Worm (Caenorhabditis elegans) whole organism, early embryonic: Measurements from ENCODE around the gene F15B9.10.

Experiments
- B0310.2 ChIP-seq: sonication (generic microtip); optimal IDR thresholded peaks from 2 replicates; lab custom pipeline; 2016; ENCODE audit warnings: mild to moderate bottlenecking, missing genetic modification characterization, missing compliant biosample characterization
- F13C5.2 ChIP-seq: sonication (generic microtip); optimal IDR thresholded peaks from 2 replicates; lab custom pipeline; 2017; ENCODE audit warnings: mild to moderate bottlenecking, missing genetic modification characterization, inconsistent platforms, missing compliant biosample characterization
- aly-1 ChIP-seq: sonication (generic microtip); optimal IDR thresholded peaks from 2 replicates; lab custom pipeline; 2016; ENCODE audit warnings: missing genetic modification characterization, missing compliant biosample characterization
- ama-1 ChIP-seq: fragments of 150-350 bp; optimal IDR thresholded peaks from 2 replicates; lab custom pipeline; 2014
- ceh-13 ChIP-seq: fragments of 200-800 bp; sonication (Bioruptor generic); optimal IDR thresholded peaks from 2 replicates; lab custom pipeline; 2018; ENCODE audit warnings: mild to moderate bottlenecking, missing genetic modification characterization, missing compliant biosample characterization
- ceh-36 ChIP-seq: sonication (generic microtip); optimal IDR thresholded peaks from 2 replicates; lab custom pipeline; 2016; ENCODE audit warnings: missing genetic modification characterization, inconsistent platforms, missing compliant biosample characterization
- ets-7 ChIP-seq: sonication (generic microtip); optimal IDR thresholded peaks from 2 replicates; lab custom pipeline; 2016; ENCODE audit warnings: missing genotype, missing genetic modification characterization, missing compliant biosample characterization
- flt-1 ChIP-seq: fragments of 200-800 bp; sonication (Bioruptor generic); IDR thresholded peaks from 2 replicates; pipeline ENCODE4 v1.3.6; 2022; ENCODE audit warnings: missing genetic modification characterization, missing compliant biosample characterization
- hmbx-1 ChIP-seq: sonication (generic microtip); optimal IDR thresholded peaks from 2 replicates; lab custom pipeline; 2016; ENCODE audit warnings: mild to moderate bottlenecking, missing genetic modification characterization, missing compliant biosample characterization
- hmg-4 ChIP-seq: fragments of 200-800 bp; sonication (Bioruptor generic); optimal IDR thresholded peaks from 2 replicates; lab custom pipeline; 2018; ENCODE audit warnings: mild to moderate bottlenecking, missing genetic modification characterization, missing compliant biosample characterization
- hnd-1 ChIP-seq: sonication (generic microtip); optimal IDR thresholded peaks from 2 replicates; lab custom pipeline; 2016; ENCODE audit warnings: missing genetic modification characterization, missing compliant biosample characterization
- pes-1 ChIP-seq: fragments of 200-800 bp; sonication (Bioruptor generic); IDR thresholded peaks from 2 replicates; pipeline ENCODE4 v1.3.6; 2022; ENCODE audit warnings: missing genetic modification reagents, missing genetic modification characterization, missing compliant biosample characterization
- scrt-1 ChIP-seq: fragments of 200-800 bp; sonication (Bioruptor generic); IDR thresholded peaks from 2 replicates; pipeline ENCODE4 v1.3.6; 2022; ENCODE audit warnings: missing genetic modification characterization, missing compliant biosample characterization
- sea-1 ChIP-seq: fragments of 200-800 bp; sonication (Bioruptor generic); conservative IDR thresholded peaks from 2 replicates; pipeline ENCODE4 v1.3.6; 2022; ENCODE audit warnings: missing genetic modification characterization, missing compliant biosample characterization
- tbx-11 ChIP-seq: fragments of 200-800 bp; sonication (Bioruptor generic); IDR thresholded peaks from 2 replicates; pipeline ENCODE4 v1.3.6; 2022; ENCODE audit warnings: missing genetic modification characterization, missing compliant biosample characterization
- tbx-37 ChIP-seq: fragments of 200-800 bp; sonication (Bioruptor generic); conservative IDR thresholded peaks from 2 replicates; pipeline ENCODE4 v1.3.6; 2022; ENCODE audit warnings: missing genetic modification reagents, missing genetic modification characterization, missing compliant biosample characterization
- tra-4 ChIP-seq: sonication (generic microtip); optimal IDR thresholded peaks from 2 replicates; lab custom pipeline; 2017; ENCODE audit warnings: missing genetic modification characterization, missing compliant biosample characterization

F15B9.10 gene

ce11 chrV:13020638-13021037, 11.9 kb upstream of the F15B9.10 start:
- no peak for TF ChIP-seq ceh-36 (tag; lab: Kevin White, UChicago)

- no peak for TF ChIP-seq pes-1
- TF ChIP-seq hmbx-1 (tag; lab: Kevin White, UChicago): no peak
- TF ChIP-seq sea-1: no peak
- no peak for TF ChIP-seq scrt-1
- no peak for TF ChIP-seq ama-1 (lab: Kevin White, UChicago)
- TF ChIP-seq hnd-1 (tag; lab: Kevin White, UChicago): no peak
- no peak for TF ChIP-seq ceh-36 (tag; lab: Kevin White, UChicago)
- TF ChIP-seq ets-7 (tag; lab: Kevin White, UChicago): no peak
- TF ChIP-seq ceh-13: no peak
- TF ChIP-seq tbx-11: no peak
- TF ChIP-seq hmg-4 (GFP tag; lab: Kevin White, UChicago): no peak
- TF ChIP-seq B0310.2: no peak
Measured at ce11 chrV:13020014-13020413, 11.3 kb upstream of the F15B9.10 start.

- TF ChIP-seq ama-1 (lab: Kevin White, UChicago) (no peak), sea-1 (no peak), pes-1 (no peak), tbx-11 (no peak), ceh-13 (no peak), ceh-36 (tag; lab: Kevin White, UChicago) (no peak), scrt-1 (no peak), ets-7 (tag; lab: Kevin White, UChicago) (no peak), tra-4 (tag; lab: Kevin White, UChicago) (no peak), aly-1 (tag; lab: Kevin White, UChicago) (no peak), tbx-37 (GFP tag; lab: Robert Waterston, UW) (no peak), hmg-4 (GFP tag; lab: Kevin White, UChicago) (no peak), flt-1 (GFP tag; lab: Robert Waterston, UW) (no peak), hnd-1 (tag; lab: Kevin White, UChicago) (no peak)
Measured at ce11 chrV:13018761-13019160, 10.0 kb upstream of the F15B9.10 start, which contains the start of gene fmi-1. fmi-1 (plus strand) TSS chrV:13019061.

- TF ChIP-seq tbx-37 (GFP tag; lab: Robert Waterston, UW): no peak
- TF ChIP-seq aly-1 (tag; lab: Kevin White, UChicago): no peak
- no peak for TF ChIP-seq ceh-36 (tag; lab: Kevin White, UChicago)
- TF ChIP-seq ceh-13: no peak
- no peak for TF ChIP-seq tra-4 (tag; lab: Kevin White, UChicago)
Measured at ce11 chrV:13018233-13018632, 9.5 kb upstream of the F15B9.10 start.

- TF ChIP-seq ets-7 (tag; lab: Kevin White, UChicago) (no peak), hnd-1 (tag; lab: Kevin White, UChicago) (no peak), tbx-37 (GFP tag; lab: Robert Waterston, UW) (no peak), tra-4 (tag; lab: Kevin White, UChicago) (no peak), B0310.2 (no peak), scrt-1 (no peak), tbx-11 (no peak)
Measured at ce11 chrV:13013844-13014243, 5.1 kb upstream of the F15B9.10 start, which contains the start of gene F15B9.6. F15B9.6 (plus strand) TSS chrV:13014144.

- TF ChIP-seq tbx-37 (GFP tag; lab: Robert Waterston, UW) (no peak), F13C5.2 (no peak), ets-7 (tag; lab: Kevin White, UChicago) (no peak), pes-1 (no peak), aly-1 (tag; lab: Kevin White, UChicago) (no peak), ama-1 (lab: Kevin White, UChicago) (no peak), hnd-1 (tag; lab: Kevin White, UChicago) (no peak), hmg-4 (GFP tag; lab: Kevin White, UChicago) (no peak), scrt-1 (no peak), flt-1 (GFP tag; lab: Robert Waterston, UW) (no peak), ceh-13 (no peak), ceh-36 (tag; lab: Kevin White, UChicago) (no peak), B0310.2 (no peak), tra-4 (tag; lab: Kevin White, UChicago) (no peak), hmbx-1 (tag; lab: Kevin White, UChicago) (no peak), tbx-11 (no peak), sea-1 (no peak)
Measured at ce11 chrV:13013158-13013557, 4.4 kb upstream of the F15B9.10 start, which contains the start of gene try-10. try-10 (minus strand) TSS chrV:13013258.

ce11 chrV:13011904-13012303, 3.2 kb upstream of the F15B9.10 start:
- TF ChIP-seq tbx-11 (no peak), hnd-1 (tag; lab: Kevin White, UChicago) (no peak)

- TF ChIP-seq B0310.2: no peak
- no peak for TF ChIP-seq flt-1 (GFP tag; lab: Robert Waterston, UW)
- TF ChIP-seq scrt-1: no peak
- no peak for TF ChIP-seq hmg-4 (GFP tag; lab: Kevin White, UChicago)
- no peak for TF ChIP-seq ceh-13
- TF ChIP-seq sea-1: no peak
- TF ChIP-seq hmbx-1 (tag; lab: Kevin White, UChicago): no peak
- TF ChIP-seq ceh-36 (tag; lab: Kevin White, UChicago): no peak
- TF ChIP-seq ama-1 (lab: Kevin White, UChicago): no peak
- no peak for TF ChIP-seq tra-4 (tag; lab: Kevin White, UChicago)
- TF ChIP-seq pes-1: no peak
- TF ChIP-seq aly-1 (tag; lab: Kevin White, UChicago): no peak
Measured at ce11 chrV:13009843-13010242, 1.1 kb upstream of the F15B9.10 start.

- TF ChIP-seq tbx-11 (no peak), F13C5.2 (no peak), hmbx-1 (tag; lab: Kevin White, UChicago) (no peak), sea-1 (no peak), B0310.2 (no peak), pes-1 (no peak), ets-7 (tag; lab: Kevin White, UChicago) (no peak), hmg-4 (GFP tag; lab: Kevin White, UChicago) (no peak), scrt-1 (no peak), ceh-13 (no peak), tbx-37 (GFP tag; lab: Robert Waterston, UW) (no peak), aly-1 (tag; lab: Kevin White, UChicago) (no peak), ceh-36 (tag; lab: Kevin White, UChicago) (no peak), flt-1 (GFP tag; lab: Robert Waterston, UW) (no peak)
Measured at ce11 chrV:13009271-13009670, 546 bp upstream of the F15B9.10 start.
